Fruit fly (Drosophila melanogaster) whole organism, embryonic: ENCODE data around the gene Tmep.

Source experiments
- CG11456 ChIP-seq: fragments of 200-800 bp; sonication (Bioruptor generic); IDR thresholded peaks from 3 replicates; pipeline ENCODE4 v1.3.6; 2022; ENCODE audit warnings: missing biosample characterization, missing genetic modification characterization
- CG2120 ChIP-seq: fragments of 200-800 bp; sonication (Bioruptor generic); optimal IDR thresholded peaks from 3 replicates; lab custom pipeline; 2016; ENCODE audit warnings: missing biosample characterization, missing genetic modification characterization
- CG3838 ChIP-seq: fragments of 200-800 bp; sonication (Bioruptor generic); optimal IDR thresholded peaks from 3 replicates; lab custom pipeline; 2016; ENCODE audit warnings: missing biosample characterization, missing genetic modification characterization
- CG8944 ChIP-seq: fragments of 200-800 bp; sonication (Bioruptor generic); optimal IDR thresholded peaks from 3 replicates; lab custom pipeline; 2016; ENCODE audit warnings: missing biosample characterization, missing genetic modification characterization
- ash1 ChIP-seq: fragments of 200-800 bp; sonication (Bioruptor generic); optimal IDR thresholded peaks from 2 replicates; lab custom pipeline; 2018; ENCODE audit warnings: missing biosample characterization, mild to moderate bottlenecking, missing genetic modification characterization
- az2 ChIP-seq: fragments of 200-800 bp; sonication (Bioruptor generic); optimal IDR thresholded peaks from 3 replicates; lab custom pipeline; 2016; ENCODE audit warnings: missing biosample characterization, missing genetic modification characterization
- emc ChIP-seq: fragments of 200-800 bp; sonication (Bioruptor generic); optimal IDR thresholded peaks from 2 replicates; lab custom pipeline; 2016; ENCODE audit warnings: missing biosample characterization, missing genetic modification characterization
- gro ChIP-seq: fragments of 200-800 bp; sonication (Bioruptor generic); optimal IDR thresholded peaks from 2 replicates; lab custom pipeline; 2016; ENCODE audit warnings: missing biosample characterization, missing genetic modification characterization

- TF ChIP-seq CG11456 (GFP tag; lab: Robert Waterston, UW) = no peak
- TF ChIP-seq ash1 (GFP tag; lab: Kevin White, UChicago) = no peak
- TF ChIP-seq emc (GFP tag; lab: Kevin White, UChicago) = no peak
- no peak for TF ChIP-seq CG8944
- TF ChIP-seq CG3838 (GFP tag; lab: Kevin White, UChicago) = no peak
- no peak for TF ChIP-seq CG2120
- no peak for TF ChIP-seq gro (GFP tag; lab: Kevin White, UChicago)
- no peak for TF ChIP-seq az2 (GFP tag; lab: Kevin White, UChicago)
Measured at dm6 chr3L:1531159-1531558, 37.8 kb upstream of the Tmep start, which contains the start of gene Ir62a.
